Worm (Caenorhabditis elegans): ENCODE data around the gene gmap-2.

Gene gmap-2

ce11 chrX:12982725-12983124, 39.7 kb upstream of the gmap-2 start:
- no peak for TF ChIP-seq nhr-11 (tag; optimal IDR thresholded peaks at IDR 0.05)
- no peak for TF ChIP-seq ceh-16 (tag; optimal IDR thresholded peaks at IDR 0.05)
- TF ChIP-seq nhr-23 (tag; optimal IDR thresholded peaks at IDR 0.05) = no peak
- TF ChIP-seq elt-2 (tag; optimal IDR thresholded peaks at IDR 0.05) = peak; percentile 77
- no peak for TF ChIP-seq daf-12 (tag; optimal IDR thresholded peaks at IDR 0.05)

ce11 chrX:12981393-12981792, 38.3 kb upstream of the gmap-2 start, which contains the start of gene scav-4:
Gene scav-4, plus strand, starts transcription at chrX:12981775.
- TF ChIP-seq ztf-11 (tag; optimal IDR thresholded peaks at IDR 0.05) (no peak), pha-4 (tag; optimal IDR thresholded peaks at IDR 0.05) (peak; percentile 3), elt-2 (tag; optimal IDR thresholded peaks at IDR 0.05) (peak; percentile 86), nhr-67 (tag; optimal IDR thresholded peaks at IDR 0.05) (no peak), pqm-1 (tag; optimal IDR thresholded peaks at IDR 0.05) (peak; percentile 31)

ce11 chrX:12979747-12980146, 36.7 kb upstream of the gmap-2 start:
- TF ChIP-seq egl-27 (tag; optimal IDR thresholded peaks at IDR 0.05) = no peak
- TF ChIP-seq pqm-1 (tag; optimal IDR thresholded peaks at IDR 0.05) = peak; percentile 54
- TF ChIP-seq elt-2 (tag; optimal IDR thresholded peaks at IDR 0.05) = peak; percentile 70
- TF ChIP-seq nhr-11 (tag; optimal IDR thresholded peaks at IDR 0.05) = no peak
- TF ChIP-seq nhr-23 (tag; optimal IDR thresholded peaks at IDR 0.05) = no peak

DNA sequence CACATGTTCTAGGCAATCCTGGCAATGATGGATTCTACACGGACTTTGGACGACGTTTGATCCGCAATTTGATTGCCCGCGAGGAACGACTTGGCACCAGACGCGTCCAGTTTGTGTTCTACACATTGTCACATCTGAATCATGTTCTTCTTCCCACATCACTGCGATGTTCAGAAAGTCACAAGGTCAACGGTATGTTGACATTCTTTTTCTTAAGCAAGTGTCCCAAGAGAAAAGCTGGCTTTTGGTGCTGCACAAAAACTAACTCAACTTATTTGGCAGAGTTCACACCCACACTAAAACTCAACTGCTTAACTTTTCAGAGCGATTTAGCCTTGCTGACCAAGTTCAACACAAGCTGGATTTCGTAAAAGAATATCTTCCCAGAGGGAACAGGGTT, 35.5 kb upstream of the gmap-2 start:
- TF ChIP-seq ceh-16 (tag; optimal IDR thresholded peaks at IDR 0.05) (no peak), nhr-76 (tag; optimal IDR thresholded peaks at IDR 0.05) (no peak), aly-2 (tag; optimal IDR thresholded peaks at IDR 0.05) (no peak), nhr-23 (tag; optimal IDR thresholded peaks at IDR 0.05) (no peak), zag-1 (tag; optimal IDR thresholded peaks at IDR 0.05) (no peak), fos-1 (tag; optimal IDR thresholded peaks at IDR 0.05) (no peak), jun-1 (tag; optimal IDR thresholded peaks at IDR 0.05) (no peak), elt-3 (tag; optimal IDR thresholded peaks at IDR 0.05) (no peak), fkh-2 (tag; optimal IDR thresholded peaks at IDR 0.05) (no peak), nhr-77 (tag; optimal IDR thresholded peaks at IDR 0.05) (no peak), lin-15B (tag; optimal IDR thresholded peaks at IDR 0.05) (no peak), hmg-11 (tag; optimal IDR thresholded peaks at IDR 0.05) (no peak)

ce11 chrX:12977451-12977850, 34.4 kb upstream of the gmap-2 start, which contains the start of gene F11C1.9:
Gene F11C1.9, minus strand, starts transcription at chrX:12977551.
- TF ChIP-seq ceh-82 (tag; optimal IDR thresholded peaks at IDR 0.05) = no peak
- peak; percentile 6 for TF ChIP-seq pha-4 (tag; optimal IDR thresholded peaks at IDR 0.05)
- TF ChIP-seq zag-1 (tag; optimal IDR thresholded peaks at IDR 0.05) = no peak
- TF ChIP-seq elt-2 (tag; optimal IDR thresholded peaks at IDR 0.05) = peak; percentile 18
- no peak for TF ChIP-seq nhr-77 (tag; optimal IDR thresholded peaks at IDR 0.05)

DNA sequence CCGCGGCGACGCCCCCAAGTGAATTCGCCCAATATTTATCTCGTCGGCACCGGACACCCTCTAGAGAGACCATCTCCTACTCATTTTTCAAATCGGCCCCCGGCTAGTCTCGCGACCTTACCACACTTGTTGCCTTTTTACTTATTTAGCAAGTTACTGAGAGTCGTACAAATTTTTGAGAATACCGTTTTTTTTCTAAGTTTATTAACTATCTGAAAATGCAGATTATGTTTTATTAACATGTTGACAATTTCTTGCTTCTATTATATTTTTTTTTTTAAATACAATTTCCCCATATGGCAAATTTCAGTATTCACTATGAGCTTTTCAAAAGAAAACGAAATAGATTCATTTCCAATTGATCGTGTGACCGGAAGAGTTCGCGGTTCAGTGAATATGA, 33.7 kb upstream of the gmap-2 start, which contains the start of the genes F11C1.4 and F11C1.10:
Gene F11C1.4 (plus strand): TSS at position 301 of the 400 bp plus-strand sequence.
Gene F11C1.10 (plus strand): TSS at position 309 of the 400 bp plus-strand sequence.
- TF ChIP-seq aly-2 (tag; optimal IDR thresholded peaks at IDR 0.05) (no peak), fkh-10 (GFP tag; optimal IDR thresholded peaks at IDR 0.05) (no peak), nfya-1 (tag; optimal IDR thresholded peaks at IDR 0.05; ENCODE audit: insufficient read depth) (no peak), fos-1 (tag; optimal IDR thresholded peaks at IDR 0.05) (no peak), nhr-237 (tag; optimal IDR thresholded peaks at IDR 0.05) (no peak), sea-2 (GFP tag; optimal IDR thresholded peaks at IDR 0.05) (no peak), ceh-82 (tag; optimal IDR thresholded peaks at IDR 0.05) (no peak), unc-62 (GFP tag; optimal IDR thresholded peaks at IDR 0.05) (no peak), ceh-28 (tag; optimal IDR thresholded peaks at IDR 0.05) (no peak), zag-1 (tag; optimal IDR thresholded peaks at IDR 0.05) (no peak), nhr-43 (tag; optimal IDR thresholded peaks at IDR 0.05; ENCODE audit: poor library complexity, severe bottlenecking) (no peak)

- TF ChIP-seq ztf-11 (tag; optimal IDR thresholded peaks at IDR 0.05) (no peak), eor-1 (tag; optimal IDR thresholded peaks at IDR 0.05) (no peak), sea-2 (GFP tag; optimal IDR thresholded peaks at IDR 0.05) (no peak), ceh-16 (tag; optimal IDR thresholded peaks at IDR 0.05) (no peak), ceh-28 (tag; optimal IDR thresholded peaks at IDR 0.05) (peak; percentile 55), fkh-2 (tag; optimal IDR thresholded peaks at IDR 0.05) (no peak), nhr-67 (tag; optimal IDR thresholded peaks at IDR 0.05) (no peak), elt-3 (tag; optimal IDR thresholded peaks at IDR 0.05) (peak in 1 of 3 experiments; percentile 24), nhr-76 (tag; optimal IDR thresholded peaks at IDR 0.05) (no peak), elt-2 (tag; optimal IDR thresholded peaks at IDR 0.05) (peak; percentile 20), lin-15B (tag; optimal IDR thresholded peaks at IDR 0.05) (peak; percentile 81), nhr-77 (tag; optimal IDR thresholded peaks at IDR 0.05) (no peak), fkh-10 (GFP tag; optimal IDR thresholded peaks at IDR 0.05) (no peak), mdl-1 (tag; optimal IDR thresholded peaks at IDR 0.05) (no peak), pha-4 (tag; optimal IDR thresholded peaks at IDR 0.05) (peak; percentile 87), mml-1 (tag; optimal IDR thresholded peaks at IDR 0.05) (no peak), daf-12 (tag; optimal IDR thresholded peaks at IDR 0.05) (no peak), tbx-2 (tag; optimal IDR thresholded peaks at IDR 0.05) (peak; percentile 35), zag-1 (tag; optimal IDR thresholded peaks at IDR 0.05) (no peak), nfya-1 (tag; optimal IDR thresholded peaks at IDR 0.05; ENCODE audit: insufficient read depth) (no peak), ama-1 (optimal IDR thresholded peaks at IDR 0.05) (no peak), ceh-9 (tag; optimal IDR thresholded peaks at IDR 0.05) (no peak), unc-39 (tag; optimal IDR thresholded peaks at IDR 0.05) (no peak), hmg-11 (tag; optimal IDR thresholded peaks at IDR 0.05) (peak; percentile 70), ceh-82 (tag; optimal IDR thresholded peaks at IDR 0.05) (peak; percentile 4), snpc-4 (tag; optimal IDR thresholded peaks at IDR 0.05) (no peak)
These were observed 32.6 kb upstream of the gmap-2 start, which contains the start of gene ppk-3 for ce11 chrX:12975595-12976089. Gene ppk-3, minus strand, starts transcription at chrX:12975645.

Measured in whole organism, L3 larva.